Worm (Caenorhabditis elegans) whole organism, mixed stage, embryonic: Measurements from ENCODE around the gene T04A6.1.

ENCODE experiments used
- elt-3 ChIP-seq: fragments of 150-350 bp; optimal IDR thresholded peaks from 2 replicates; lab custom pipeline; 2014; ENCODE audit warnings: missing biosample characterization, missing genetic modification characterization
- ham-2 ChIP-seq: fragments of 200-800 bp; sonication (Bioruptor generic); optimal IDR thresholded peaks from 2 replicates; lab custom pipeline; 2018; ENCODE audit warnings: mild to moderate bottlenecking, missing genetic modification characterization, missing compliant biosample characterization
- nhr-237 ChIP-seq: fragments of 150-350 bp; optimal IDR thresholded peaks from 2 replicates; lab custom pipeline; 2014; ENCODE audit warnings: missing biosample characterization, missing genetic modification characterization
- nhr-28 ChIP-seq: fragments of 150-350 bp; optimal IDR thresholded peaks from 2 replicates; lab custom pipeline; 2014; ENCODE audit warnings: missing biosample characterization, missing genetic modification characterization
- nhr-76 ChIP-seq: sonication (generic microtip); optimal IDR thresholded peaks from 2 replicates; lab custom pipeline; 2017; ENCODE audit warnings: missing biosample characterization, missing genetic modification characterization

ce11 chrIII:7655498-7655897 is 39.2 kb downstream of the T04A6.1 start:
- no peak for TF ChIP-seq nhr-76 (tag; lab: Kevin White, UChicago)
- TF ChIP-seq elt-3 (tag; lab: Kevin White, UChicago) = no peak
- TF ChIP-seq nhr-237 (tag; lab: Kevin White, UChicago) = no peak
- TF ChIP-seq nhr-28 (tag; lab: Kevin White, UChicago) = no peak
- no peak for TF ChIP-seq ham-2
